Worm (Caenorhabditis elegans): Measurements from ENCODE around the gene vab-2.

vab-2 gene

ce11 chrIV:3814553-3815258 is 48.1 kb upstream of the vab-2 start (continued):
- TF ChIP-seq B0019.2 (GFP tag; conservative IDR thresholded peaks at IDR 0.05) (no peak), ets-4 (GFP tag; optimal IDR thresholded peaks at IDR 0.05) (no peak), dox-1 (GFP tag; IDR thresholded peaks at IDR 0.05) (peak; percentile 48; the same call in 1 of the 2 replicates), ztf-18 (tag; optimal IDR thresholded peaks at IDR 0.05) (no peak), zfh-2 (GFP tag; conservative IDR thresholded peaks at IDR 0.05) (peak; percentile 68), bed-1 (GFP tag; IDR thresholded peaks at IDR 0.05) (no peak), lin-35 (GFP tag; optimal IDR thresholded peaks at IDR 0.05) (no peak), him-1 (tag; optimal IDR thresholded peaks at IDR 0.05) (no peak), hlh-26 (GFP tag; conservative IDR thresholded peaks at IDR 0.05) (no peak), ztf-28 (GFP tag; IDR thresholded peaks at IDR 0.05) (no peak), ceh-91 (GFP tag; IDR thresholded peaks at IDR 0.05) (no peak), xnd-1 (tag; optimal IDR thresholded peaks at IDR 0.05) (no peak)

- TF ChIP-seq egrh-3 (GFP tag; IDR thresholded peaks at IDR 0.05) (peak; percentile 44; the same call in 1 of the 2 replicates), zfh-2 (GFP tag; conservative IDR thresholded peaks at IDR 0.05) (peak; percentile 77), madf-6 (GFP tag; IDR thresholded peaks at IDR 0.05) (no peak)
Measured at ce11 chrIV:3812812-3813211, 46.2 kb upstream of the vab-2 start.

- TF ChIP-seq lag-1 (GFP tag; IDR thresholded peaks at IDR 0.05) (no peak), K11D2.4 (GFP tag; IDR thresholded peaks at IDR 0.05) (no peak), B0019.2 (GFP tag; conservative IDR thresholded peaks at IDR 0.05) (no peak), mel-28 (tag; optimal IDR thresholded peaks at IDR 0.05; ENCODE audit: borderline replicate concordance) (no peak), dpff-1 (tag; optimal IDR thresholded peaks at IDR 0.05) (no peak), egrh-3 (GFP tag; IDR thresholded peaks at IDR 0.05) (no peak), ztf-28 (GFP tag; IDR thresholded peaks at IDR 0.05) (no peak), cebp-1 (GFP tag; IDR thresholded peaks at IDR 0.05) (no peak), cebp-1 (tag; optimal IDR thresholded peaks at IDR 0.05) (peak; percentile 14), ztf-25 (GFP tag; IDR thresholded peaks at IDR 0.05) (no peak), snpc-1.3 (tag; optimal IDR thresholded peaks at IDR 0.05; ENCODE audit: insufficient read depth) (no peak), zfh-2 (GFP tag; conservative IDR thresholded peaks at IDR 0.05) (0 out of 2 replicates have a peak, but pooled peaks have one; percentile 37), dox-1 (GFP tag; IDR thresholded peaks at IDR 0.05) (peak; percentile 33; the same call in 1 of the 2 replicates), B0336.3 (GFP tag; IDR thresholded peaks at IDR 0.05) (no peak), F10E7.11 (tag; optimal IDR thresholded peaks at IDR 0.05) (no peak), T07F8.4 (tag; optimal IDR thresholded peaks at IDR 0.05) (no peak), egl-44 (GFP tag; IDR thresholded peaks at IDR 0.05) (no peak)
Measured at ce11 chrIV:3807545-3807944, 40.9 kb upstream of the vab-2 start.

ce11 chrIV:3807092-3807491 is 40.5 kb upstream of the vab-2 start, which contains the start of gene M02B7.7:
Gene M02B7.7 (minus strand): TSS chrIV:3807192.
- no peak for TF ChIP-seq B0336.3 (GFP tag; IDR thresholded peaks at IDR 0.05)
- no peak for TF ChIP-seq hmg-20 (GFP tag; IDR thresholded peaks at IDR 0.05)

- TF ChIP-seq Y53F4B.3 (GFP tag; IDR thresholded peaks at IDR 0.05) (no peak), tlf-1 (GFP tag; optimal IDR thresholded peaks at IDR 0.05) (no peak), snpc-4 (GFP tag; optimal IDR thresholded peaks at IDR 0.05) (no peak), snpc-4 (tag; optimal IDR thresholded peaks at IDR 0.05) (no peak), ceh-79 (tag; optimal IDR thresholded peaks at IDR 0.05) (no peak), efl-1 (GFP tag; optimal IDR thresholded peaks at IDR 0.05) (no peak), hlh-12 (tag; optimal IDR thresholded peaks at IDR 0.05) (no peak), K11D2.4 (GFP tag; IDR thresholded peaks at IDR 0.05) (no peak), ZK185.1 (tag; optimal IDR thresholded peaks at IDR 0.05; ENCODE audit: poor library complexity, severe bottlenecking) (no peak), lin-54 (GFP tag; optimal IDR thresholded peaks at IDR 0.05) (no peak), sptf-2 (GFP tag; optimal IDR thresholded peaks at IDR 0.05) (no peak), F39B2.1 (GFP tag; IDR thresholded peaks at IDR 0.05) (no peak), attf-5 (GFP tag; optimal IDR thresholded peaks at IDR 0.05) (no peak), dpff-1 (tag; optimal IDR thresholded peaks at IDR 0.05) (no peak), lin-35 (GFP tag; optimal IDR thresholded peaks at IDR 0.05) (no peak), ceh-100 (GFP tag; IDR thresholded peaks at IDR 0.05) (no peak)
Measured at ce11 chrIV:3805219-3805618, 38.6 kb upstream of the vab-2 start, which contains the start of gene fbxc-47. Gene fbxc-47 (plus strand): TSS chrIV:3805519.
